Worm (Caenorhabditis elegans) whole organism, early embryonic: Measurements from ENCODE around the gene Y39A1A.17.

Source experiments
- B0310.2 ChIP-seq: sonication (generic microtip); optimal IDR thresholded peaks from 2 replicates; lab custom pipeline; 2016; ENCODE audit warnings: mild to moderate bottlenecking, missing genetic modification characterization, missing compliant biosample characterization
- F13C5.2 ChIP-seq: sonication (generic microtip); optimal IDR thresholded peaks from 2 replicates; lab custom pipeline; 2017; ENCODE audit warnings: mild to moderate bottlenecking, missing genetic modification characterization, inconsistent platforms, missing compliant biosample characterization
- ama-1 ChIP-seq: fragments of 150-350 bp; optimal IDR thresholded peaks from 2 replicates; lab custom pipeline; 2014
- ets-7 ChIP-seq: sonication (generic microtip); optimal IDR thresholded peaks from 2 replicates; lab custom pipeline; 2016; ENCODE audit warnings: missing genotype, missing genetic modification characterization, missing compliant biosample characterization
- flt-1 ChIP-seq: fragments of 200-800 bp; sonication (Bioruptor generic); IDR thresholded peaks from 2 replicates; pipeline ENCODE4 v1.3.6; 2022; ENCODE audit warnings: missing genetic modification characterization, missing compliant biosample characterization
- hmbx-1 ChIP-seq: sonication (generic microtip); optimal IDR thresholded peaks from 2 replicates; lab custom pipeline; 2016; ENCODE audit warnings: mild to moderate bottlenecking, missing genetic modification characterization, missing compliant biosample characterization
- hnd-1 ChIP-seq: sonication (generic microtip); optimal IDR thresholded peaks from 2 replicates; lab custom pipeline; 2016; ENCODE audit warnings: missing genetic modification characterization, missing compliant biosample characterization
- pes-1 ChIP-seq: fragments of 200-800 bp; sonication (Bioruptor generic); IDR thresholded peaks from 2 replicates; pipeline ENCODE4 v1.3.6; 2022; ENCODE audit warnings: missing genetic modification reagents, missing genetic modification characterization, missing compliant biosample characterization
- tbx-37 ChIP-seq: fragments of 200-800 bp; sonication (Bioruptor generic); conservative IDR thresholded peaks from 2 replicates; pipeline ENCODE4 v1.3.6; 2022; ENCODE audit warnings: missing genetic modification reagents, missing genetic modification characterization, missing compliant biosample characterization

DNA sequence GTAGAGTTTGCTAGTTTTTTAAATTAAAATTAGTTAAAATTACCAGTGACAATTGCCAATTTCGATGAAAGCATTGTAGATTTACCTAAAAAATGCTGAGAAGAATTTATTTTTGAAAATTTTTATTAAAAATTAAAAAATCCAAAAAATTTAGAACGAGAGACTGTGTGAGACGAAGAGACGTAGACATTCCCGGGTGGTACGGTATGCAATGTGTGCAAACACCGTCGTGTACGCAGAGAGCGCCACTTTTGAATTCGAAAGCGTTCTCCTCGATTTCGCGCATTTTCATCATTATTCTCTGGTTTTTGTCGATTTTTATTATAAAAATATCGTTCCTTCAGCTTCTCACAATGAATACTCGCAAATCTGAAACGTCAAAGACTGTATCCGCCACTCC is 48.1 kb downstream of the Y39A1A.17 start, which contains the start of the genes dhs-11 and orc-1:
- TF ChIP-seq flt-1 (no peak), hmbx-1 (no peak), hnd-1 (tag; lab: Kevin White, UChicago) (no peak), tbx-37 (GFP tag; lab: Robert Waterston, UW) (no peak), F13C5.2 (tag; lab: Kevin White, UChicago) (no peak), pes-1 (GFP tag; lab: Robert Waterston, UW) (no peak), ama-1 (lab: Kevin White, UChicago) (no peak), B0310.2 (no peak), ets-7 (tag; lab: Kevin White, UChicago) (no peak)
